Fruit fly (Drosophila melanogaster) whole organism, embryonic: Measurements from ENCODE around the gene CG7430.

Experiments used
- Atf-2 ChIP-seq: fragments of 200-800 bp; sonication (Bioruptor generic); optimal IDR thresholded peaks from 2 replicates; lab custom pipeline; 2016; ENCODE audit warnings: missing biosample characterization, missing genetic modification characterization
- Bgb ChIP-seq: fragments of 200-800 bp; sonication (Bioruptor generic); IDR thresholded peaks from 2 replicates; pipeline ENCODE4 v1.3.6; 2022; ENCODE audit warnings: missing biosample characterization, missing genetic modification characterization; ENCODE audit not compliant: partially characterized antibody
- CG10209 ChIP-seq: fragments of 200-800 bp; sonication (Bioruptor generic); optimal IDR thresholded peaks from 3 replicates; lab custom pipeline; 2017; ENCODE audit warnings: missing biosample characterization, mild to moderate bottlenecking, missing genetic modification characterization, missing genetic modification reagents
- CG1024 ChIP-seq: fragments of 200-800 bp; sonication (Bioruptor generic); IDR thresholded peaks from 2 replicates; pipeline ENCODE4 v1.3.6; 2022; ENCODE audit warnings: missing biosample characterization, missing genetic modification characterization
- CG11456 ChIP-seq: fragments of 200-800 bp; sonication (Bioruptor generic); IDR thresholded peaks from 3 replicates; pipeline ENCODE4 v1.3.6; 2022; ENCODE audit warnings: missing biosample characterization, missing genetic modification characterization
- CG13624 ChIP-seq: fragments of 200-800 bp; sonication (Bioruptor generic); optimal IDR thresholded peaks from 2 replicates; lab custom pipeline; 2016; ENCODE audit warnings: missing biosample characterization, missing genetic modification characterization
- CG15601 ChIP-seq: fragments of 200-800 bp; sonication (Bioruptor generic); optimal IDR thresholded peaks from 3 replicates; lab custom pipeline; 2019; ENCODE audit warnings: missing biosample characterization, mild to moderate bottlenecking, missing genetic modification characterization, moderate library complexity
- CG1602 ChIP-seq: fragments of 200-800 bp; sonication (Bioruptor generic); optimal IDR thresholded peaks from 3 replicates; lab custom pipeline; 2016; ENCODE audit warnings: missing biosample characterization, missing genetic modification characterization
- CG16813 ChIP-seq: fragments of 200-800 bp; sonication (Bioruptor generic); IDR thresholded peaks from 3 replicates; pipeline ENCODE4 v1.3.6; 2022; ENCODE audit warnings: missing biosample characterization, missing genetic modification characterization; ENCODE audit not compliant: partially characterized antibody
- CG17829 ChIP-seq: fragments of 200-800 bp; optimal IDR thresholded peaks from 2 replicates; lab custom pipeline; 2019; ENCODE audit warnings: missing biosample characterization, mild to moderate bottlenecking, missing genetic modification characterization, moderate library complexity
- CG18619 ChIP-seq: fragments of 200-800 bp; sonication (Bioruptor generic); optimal IDR thresholded peaks from 3 replicates; lab custom pipeline; 2017; ENCODE audit warnings: missing biosample characterization, mild to moderate bottlenecking, missing genetic modification characterization
- CG30431 ChIP-seq: fragments of 200-800 bp; sonication (Bioruptor generic); optimal IDR thresholded peaks from 2 replicates; lab custom pipeline; 2017; ENCODE audit warnings: missing biosample characterization, missing genetic modification characterization
- CG3065 ChIP-seq: fragments of 200-800 bp; sonication (Bioruptor generic); optimal IDR thresholded peaks from 2 replicates; lab custom pipeline; 2016; ENCODE audit warnings: missing biosample characterization, missing genetic modification characterization
- CG3407 ChIP-seq: fragments of 200-800 bp; sonication (Bioruptor generic); optimal IDR thresholded peaks from 2 replicates; lab custom pipeline; 2018; ENCODE audit warnings: missing biosample characterization, mild to moderate bottlenecking, missing genetic modification characterization
- CG3838 ChIP-seq: fragments of 200-800 bp; sonication (Bioruptor generic); optimal IDR thresholded peaks from 3 replicates; lab custom pipeline; 2016; ENCODE audit warnings: missing biosample characterization, missing genetic modification characterization
- CG4328 ChIP-seq: fragments of 200-800 bp; sonication (Bioruptor generic); optimal IDR thresholded peaks from 3 replicates; lab custom pipeline; 2017; ENCODE audit warnings: missing biosample characterization, missing genetic modification reagents, missing genetic modification characterization
- CG4424 ChIP-seq: fragments of 200-800 bp; sonication (Bioruptor generic); optimal IDR thresholded peaks from 3 replicates; lab custom pipeline; 2016; ENCODE audit warnings: missing biosample characterization, missing genetic modification characterization
- CG4730 ChIP-seq: fragments of 200-800 bp; sonication (Bioruptor generic); IDR thresholded peaks from 2 replicates; pipeline ENCODE4 v1.3.6; 2022; ENCODE audit warnings: missing biosample characterization, missing genetic modification characterization
- CG6654 ChIP-seq: fragments of 200-800 bp; sonication (Bioruptor generic); optimal IDR thresholded peaks from 2 replicates; lab custom pipeline; 2017; ENCODE audit warnings: missing biosample characterization, mild to moderate bottlenecking, missing genetic modification characterization
- Dbx ChIP-seq: fragments of 200-800 bp; sonication (Bioruptor generic); IDR thresholded peaks from 3 replicates; pipeline ENCODE4 v1.3.6; 2022; ENCODE audit warnings: missing biosample characterization, missing genetic modification characterization
- Dp ChIP-seq: fragments of 200-800 bp; sonication (Bioruptor generic); optimal IDR thresholded peaks from 2 replicates; lab custom pipeline; 2018; ENCODE audit warnings: missing biosample characterization, mild to moderate bottlenecking, missing genetic modification characterization, moderate library complexity
- HLH3B ChIP-seq: fragments of 200-800 bp; sonication (Bioruptor generic); IDR thresholded peaks from 2 replicates; pipeline ENCODE4 v1.3.6; 2022; ENCODE audit warnings: missing biosample characterization, missing genetic modification characterization
- Jarid2 ChIP-seq: fragments of 200-800 bp; sonication (Bioruptor generic); optimal IDR thresholded peaks from 3 replicates; lab custom pipeline; 2017; ENCODE audit warnings: mild to moderate bottlenecking, missing biosample characterization, missing genetic modification reagents, missing genetic modification characterization
- Nf-YB ChIP-seq: fragments of 200-800 bp; sonication (Bioruptor generic); optimal IDR thresholded peaks from 3 replicates; lab custom pipeline; 2019; ENCODE audit warnings: missing biosample characterization, mild to moderate bottlenecking, missing genetic modification characterization, moderate library complexity
- Sry-β ChIP-seq: fragments of 200-800 bp; sonication (Bioruptor generic); optimal IDR thresholded peaks from 2 replicates; lab custom pipeline; 2018; ENCODE audit warnings: missing biosample characterization, mild to moderate bottlenecking, missing genetic modification characterization, moderate library complexity
- Stat92E ChIP-seq, 3 experiments: fragments of >200 bp in 2 of 3; fragments of 200-800 bp in 1 of 3; sonication (Bioruptor generic) in 1 of 3; optimal IDR thresholded peaks; 2 replicates each; lab custom pipeline; 2017 to 2019; ENCODE audit warnings: missing biosample characterization in 3 of 3, missing genetic modification characterization in 3 of 3, mild to moderate bottlenecking in 1 of 3, moderate library complexity in 1 of 3
- Taf1 ChIP-seq: fragments of 200-800 bp; sonication (Bioruptor generic); IDR thresholded peaks from 2 replicates; pipeline ENCODE4 v1.3.6; 2022; ENCODE audit warnings: missing biosample characterization, missing genetic modification characterization
- ab ChIP-seq: fragments of 200-800 bp; sonication (Bioruptor generic); optimal IDR thresholded peaks from 2 replicates; lab custom pipeline; 2016; ENCODE audit warnings: missing biosample characterization, missing genetic modification characterization
- al ChIP-seq: fragments of 200-800 bp; sonication (Bioruptor generic); IDR thresholded peaks from 2 replicates; pipeline ENCODE4 v1.3.6; 2022; ENCODE audit warnings: missing biosample characterization, missing genetic modification characterization
- aop ChIP-seq: fragments of 200-800 bp; sonication (Bioruptor generic); IDR thresholded peaks from 2 replicates; pipeline ENCODE4 v1.3.6; 2022; ENCODE audit warnings: missing biosample characterization, missing genetic modification characterization
- bsh ChIP-seq, 2 experiments: fragments of 200-800 bp; sonication (Bioruptor generic); optimal IDR thresholded peaks; 2 replicates each; lab custom pipeline; 2017 to 2018; ENCODE audit warnings: mild to moderate bottlenecking in 2 of 2, missing biosample characterization in 2 of 2, missing genetic modification characterization in 2 of 2, moderate library complexity in 1 of 2
- chm ChIP-seq: fragments of 200-800 bp; sonication (Bioruptor generic); IDR thresholded peaks from 2 replicates; pipeline ENCODE4 v1.3.6; 2022; ENCODE audit warnings: missing biosample characterization, missing genetic modification characterization
- ci ChIP-seq: fragments of 200-800 bp; sonication (Bioruptor generic); IDR thresholded peaks from 3 replicates; pipeline ENCODE4 v1.3.6; 2022; ENCODE audit warnings: missing biosample characterization, missing genetic modification characterization
- corto ChIP-seq: fragments of 200-800 bp; sonication (Bioruptor generic); optimal IDR thresholded peaks from 2 replicates; lab custom pipeline; 2016; ENCODE audit warnings: missing biosample characterization, mild to moderate bottlenecking, missing genetic modification characterization, moderate library complexity
- dmrt11E ChIP-seq: fragments of 200-800 bp; sonication (Bioruptor generic); optimal IDR thresholded peaks from 3 replicates; lab custom pipeline; 2018; ENCODE audit warnings: missing biosample characterization, mild to moderate bottlenecking, missing genetic modification characterization, moderate library complexity
- dysf ChIP-seq: fragments of 200-800 bp; sonication (Bioruptor generic); IDR thresholded peaks from 3 replicates; pipeline ENCODE4 v1.3.6; 2022; ENCODE audit warnings: missing biosample characterization, missing genetic modification characterization
- hb ChIP-seq: fragments of 200-800 bp; sonication (Bioruptor generic); IDR thresholded peaks from 3 replicates; pipeline ENCODE4 v1.3.6; 2022; ENCODE audit warnings: missing biosample characterization, missing genetic modification characterization; ENCODE audit not compliant: partially characterized antibody
- her ChIP-seq: fragments of 200-800 bp; sonication (Bioruptor generic); optimal IDR thresholded peaks from 2 replicates; lab custom pipeline; 2016; ENCODE audit warnings: missing biosample characterization, missing genetic modification characterization
- jigr1 ChIP-seq: fragments of 200-800 bp; sonication (Bioruptor generic); IDR thresholded peaks from 3 replicates; pipeline ENCODE4 v1.3.6; 2022; ENCODE audit warnings: missing biosample characterization, missing genetic modification characterization
- lilli ChIP-seq: fragments of 200-800 bp; sonication (Bioruptor generic); optimal IDR thresholded peaks from 3 replicates; lab custom pipeline; 2016; ENCODE audit warnings: missing biosample characterization, missing genetic modification characterization
- lov ChIP-seq, 2 experiments: fragments of 200-800 bp in 1 of 2; fragments of >200 bp in 1 of 2; sonication (Bioruptor generic) in 1 of 2; IDR thresholded peaks in 1 of 2; optimal IDR thresholded peaks in 1 of 2; 2 replicates in 1 of 2; 3 replicates in 1 of 2; pipeline versions ENCODE4 v1.3.6 to Lab custom; 2017 to 2022; ENCODE audit warnings: missing biosample characterization in 1 of 2, missing genetic modification characterization in 1 of 2
- onecut ChIP-seq: fragments of 200-800 bp; sonication (Bioruptor generic); IDR thresholded peaks from 2 replicates; pipeline ENCODE4 v1.3.6; 2022; ENCODE audit warnings: missing biosample characterization, missing genetic modification characterization
- peb ChIP-seq: fragments of 200-800 bp; sonication (Bioruptor generic); IDR thresholded peaks from 2 replicates; pipeline ENCODE4 v1.3.6; 2022; ENCODE audit warnings: missing biosample characterization, missing genetic modification characterization
- prd ChIP-seq, 3 experiments: fragments of >200 bp in 2 of 3; fragments of 200-800 bp in 1 of 3; sonication (Bioruptor generic) in 1 of 3; optimal IDR thresholded peaks in 2 of 3; IDR thresholded peaks in 1 of 3; 2 replicates in 2 of 3; 3 replicates in 1 of 3; pipeline versions ENCODE4 v1.3.6 to Lab custom; 2017 to 2022; ENCODE audit warnings: missing biosample characterization in 1 of 3, missing genetic modification characterization in 1 of 3
- repo ChIP-seq: fragments of 200-800 bp; sonication (Bioruptor generic); optimal IDR thresholded peaks from 2 replicates; lab custom pipeline; 2016; ENCODE audit warnings: missing biosample characterization, missing genetic modification characterization
- salm ChIP-seq: fragments of 200-800 bp; sonication (Bioruptor generic); optimal IDR thresholded peaks from 2 replicates; lab custom pipeline; 2018; ENCODE audit warnings: missing biosample characterization, mild to moderate bottlenecking, missing genetic modification characterization
- sens ChIP-seq: fragments of 200-800 bp; sonication (Bioruptor generic); peaks from one replicate; lab custom pipeline; 2016; ENCODE audit warnings: missing biosample characterization, missing genetic modification characterization
- sim ChIP-seq: fragments of 200-800 bp; sonication (Bioruptor generic); IDR thresholded peaks from 2 replicates; pipeline ENCODE4 v1.3.6; 2022; ENCODE audit warnings: missing biosample characterization, missing genetic modification characterization
- twi ChIP-seq: fragments of 200-800 bp; optimal IDR thresholded peaks from 2 replicates; lab custom pipeline; 2019; ENCODE audit warnings: missing biosample characterization, mild to moderate bottlenecking, missing genetic modification characterization, moderate library complexity
- zf30C ChIP-seq: fragments of 200-800 bp; sonication (Bioruptor generic); optimal IDR thresholded peaks from 3 replicates; lab custom pipeline; 2018; ENCODE audit warnings: missing biosample characterization, mild to moderate bottlenecking, missing genetic modification characterization
- zfh1 ChIP-seq: fragments of 200-800 bp; sonication (Bioruptor generic); IDR thresholded peaks from 3 replicates; pipeline ENCODE4 v1.3.6; 2022; ENCODE audit warnings: missing biosample characterization, missing genetic modification characterization

Gene CG7430

DNA sequence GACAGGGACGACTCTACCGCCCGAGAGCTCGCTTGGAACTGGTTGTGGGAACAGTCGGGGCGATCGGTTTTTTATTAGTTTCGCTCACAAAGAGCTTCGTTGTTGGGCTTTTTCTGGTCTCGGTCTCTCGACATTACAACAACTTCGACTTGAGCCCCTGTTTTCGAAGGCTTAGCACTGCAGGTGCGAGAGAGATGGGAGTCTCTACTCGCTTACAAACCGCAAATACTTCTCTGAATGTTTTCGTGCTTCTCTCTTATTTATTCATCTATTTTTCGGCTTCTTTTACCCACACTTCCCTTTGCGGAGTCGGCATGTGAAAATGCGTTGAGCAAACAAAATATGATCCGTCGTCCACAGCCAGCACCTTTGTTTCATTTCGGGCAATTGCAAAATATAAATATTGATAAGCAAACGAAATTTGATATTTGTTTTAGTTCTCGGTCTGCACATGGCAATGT lies 49.1 kb downstream of the CG7430 start, which contains the start of gene Tsp74F (continued):
- peak; percentile 21; the same call in 1 of the 3 replicates for TF ChIP-seq dysf
- TF ChIP-seq dmrt11E (tag; lab: Kevin White, UChicago): no peak
- TF ChIP-seq repo (GFP tag; lab: Kevin White, UChicago): no peak
- TF ChIP-seq CG3065 (GFP tag; lab: Kevin White, UChicago): no peak
- TF ChIP-seq sim: no peak
- no peak for TF ChIP-seq zf30C (GFP tag; lab: Kevin White, UChicago)
- no peak for TF ChIP-seq jigr1 (GFP tag; lab: Robert Waterston, UW)
- no peak for TF ChIP-seq CG17829 (tag; lab: Kevin White, UChicago)
- TF ChIP-seq her (GFP tag; lab: Kevin White, UChicago): no peak
- peak; percentile 66; the same call in 2 of the 3 replicates for TF ChIP-seq ci (GFP tag; lab: Robert Waterston, UW)
- TF ChIP-seq Dp (GFP tag; lab: Kevin White, UChicago): no peak
- no peak for TF ChIP-seq CG1024 (GFP tag; lab: Robert Waterston, UW)
- TF ChIP-seq prd (optimal IDR thresholded peaks at IDR 0.05; lab: Kevin White, UChicago): no peak
- TF ChIP-seq prd (GFP tag; IDR thresholded peaks at IDR 0.05; lab: Robert Waterston, UW): no peak
- no peak for TF ChIP-seq CG16813 (GFP tag; lab: Robert Waterston, UW)
- TF ChIP-seq Bgb (GFP tag; lab: Robert Waterston, UW): 0 out of 2 replicates have a peak, but pooled peaks have one; percentile 19
- TF ChIP-seq lov (optimal IDR thresholded peaks at IDR 0.05; lab: Kevin White, UChicago): no peak
- TF ChIP-seq lov (GFP tag; IDR thresholded peaks at IDR 0.05; lab: Robert Waterston, UW): no peak
- peak; percentile 16 for TF ChIP-seq salm (tag; lab: Kevin White, UChicago)
- no peak for TF ChIP-seq hb
- no peak for TF ChIP-seq CG6654 (GFP tag; lab: Kevin White, UChicago)
- TF ChIP-seq peb (GFP tag; lab: Robert Waterston, UW): no peak
- no peak for TF ChIP-seq zfh1 (GFP tag; lab: Robert Waterston, UW)
- no peak for TF ChIP-seq CG18619 (GFP tag; lab: Kevin White, UChicago)
- no peak for TF ChIP-seq CG4424 (GFP tag; lab: Kevin White, UChicago)
- no peak for TF ChIP-seq HLH3B (GFP tag; lab: Robert Waterston, UW)
- no peak for TF ChIP-seq CG11456 (GFP tag; lab: Robert Waterston, UW)
- no peak for TF ChIP-seq Sry-β
- TF ChIP-seq CG13624 (GFP tag; lab: Kevin White, UChicago): no peak
- TF ChIP-seq CG30431 (GFP tag; lab: Kevin White, UChicago): no peak
- no peak for TF ChIP-seq twi (tag; lab: Kevin White, UChicago)
- TF ChIP-seq Dbx: no peak
- TF ChIP-seq Stat92E (GFP tag; optimal IDR thresholded peaks at IDR 0.05; lab: Kevin White, UChicago): no peak
- TF ChIP-seq Atf-2: no peak
- TF ChIP-seq aop (GFP tag; lab: Robert Waterston, UW): no peak
- TF ChIP-seq CG15601 (tag; lab: Kevin White, UChicago): no peak
- TF ChIP-seq ab: no peak
- TF ChIP-seq Jarid2 (GFP tag; lab: Kevin White, UChicago): no peak
- no peak for TF ChIP-seq CG1602 (GFP tag; lab: Kevin White, UChicago)
- no peak for TF ChIP-seq CG3838 (GFP tag; lab: Kevin White, UChicago)
- TF ChIP-seq corto (GFP tag; lab: Kevin White, UChicago): no peak
- TF ChIP-seq Taf1 (GFP tag; lab: Robert Waterston, UW): no peak
- no peak for TF ChIP-seq CG4730 (GFP tag; lab: Robert Waterston, UW)
- TF ChIP-seq Nf-YB (GFP tag; lab: Kevin White, UChicago): no peak
- TF ChIP-seq CG4328 (GFP tag; lab: Kevin White, UChicago): no peak
- no peak for TF ChIP-seq CG3407
- TF ChIP-seq onecut (GFP tag; lab: Robert Waterston, UW): no peak
- TF ChIP-seq chm (GFP tag; lab: Robert Waterston, UW): no peak
- no peak for TF ChIP-seq bsh (GFP tag; optimal IDR thresholded peaks at IDR 0.05; lab: Kevin White, UChicago)
- no peak for TF ChIP-seq lilli (GFP tag; lab: Kevin White, UChicago)
- no peak for TF ChIP-seq al (GFP tag; lab: Robert Waterston, UW)
- no peak for TF ChIP-seq CG10209 (GFP tag; lab: Kevin White, UChicago)
- peak; percentile 76 for TF ChIP-seq sens (GFP tag; lab: Kevin White, UChicago)
